Fruit fly (Drosophila melanogaster): ENCODE data around the gene Ogg1.
A peak's percentile ranks its signal among the peaks of the same experiment; 100 is the strongest.

Ogg1 gene

DNA sequence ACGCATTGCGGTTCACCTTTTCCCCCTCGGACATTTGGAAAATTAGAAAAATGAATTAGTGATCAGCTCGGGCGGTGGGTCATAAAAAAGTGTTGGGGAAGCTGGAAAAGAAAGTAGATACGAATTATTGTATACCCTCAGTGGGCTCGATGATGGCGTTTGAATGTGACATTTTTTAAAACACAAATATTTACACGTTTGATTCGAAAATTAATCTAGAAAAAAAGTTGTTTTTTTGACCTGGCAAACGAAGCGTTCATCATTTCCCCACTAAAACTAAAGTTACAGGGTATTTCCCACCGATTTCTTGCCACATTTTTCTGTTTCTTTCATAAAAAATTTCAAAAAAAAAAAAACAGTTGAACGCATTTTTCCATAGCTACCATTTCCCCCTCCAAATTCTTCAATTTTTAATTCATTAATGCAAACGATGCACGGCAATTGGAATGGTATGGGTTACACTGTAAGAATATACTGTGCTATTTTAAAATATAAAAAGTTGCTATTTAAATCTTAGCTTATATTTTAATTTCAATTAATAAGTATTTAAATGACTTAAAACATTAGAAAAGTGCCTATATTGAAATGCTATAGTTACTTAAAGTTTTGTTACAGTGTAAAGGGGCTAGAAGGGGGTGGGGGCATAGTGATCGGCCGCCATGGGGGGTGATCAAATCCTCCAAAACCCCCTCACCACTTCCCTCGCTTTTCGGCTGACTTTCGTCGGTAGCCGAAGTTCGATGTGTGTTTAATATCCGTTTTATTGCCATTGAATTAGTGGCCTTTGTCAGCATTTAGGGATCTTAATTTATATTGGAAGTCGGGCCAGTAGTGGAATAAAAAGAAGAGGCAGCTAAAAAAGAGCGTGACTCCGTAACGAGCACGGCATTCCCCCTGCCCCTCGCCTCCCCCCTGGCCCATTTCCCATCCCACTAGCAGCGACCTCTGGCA, 18.5 kb upstream of the Ogg1 start (continued):
- TF ChIP-seq CG12659 (GFP tag; optimal IDR thresholded peaks at IDR 0.05): no peak
- no peak for TF ChIP-seq pros (GFP tag; optimal IDR thresholded peaks at IDR 0.05)
- TF ChIP-seq Dip3 (GFP tag; optimal IDR thresholded peaks at IDR 0.05): no peak
- TF ChIP-seq CG15601 (tag; optimal IDR thresholded peaks at IDR 0.05): peak; percentile 26
- TF ChIP-seq B-H1 (GFP tag; IDR thresholded peaks at IDR 0.05): no peak
- TF ChIP-seq Doc3 (GFP tag; IDR thresholded peaks at IDR 0.05; ENCODE audit: partially characterized antibody): no peak
- TF ChIP-seq bcd (GFP tag; optimal IDR thresholded peaks at IDR 0.05): no peak
- no peak for TF ChIP-seq Side (GFP tag; optimal IDR thresholded peaks at IDR 0.05)
- TF ChIP-seq peb (GFP tag; IDR thresholded peaks at IDR 0.05): peak; percentile 62
- TF ChIP-seq CG17328 (GFP tag; IDR thresholded peaks at IDR 0.05): peak; percentile 80
- TF ChIP-seq crc (GFP tag; optimal IDR thresholded peaks at IDR 0.05): no peak
- no peak for TF ChIP-seq nau (GFP tag; optimal IDR thresholded peaks at IDR 0.05)
- TF ChIP-seq ranshi (GFP tag; IDR thresholded peaks at IDR 0.05): peak; percentile 44; the same call in 1 of the 2 replicates
- TF ChIP-seq inv (GFP tag; IDR thresholded peaks at IDR 0.05; ENCODE audit: partially characterized antibody): no peak
- peak; percentile 44 for TF ChIP-seq nmo (GFP tag; optimal IDR thresholded peaks at IDR 0.05)
- TF ChIP-seq Eip74EF (GFP tag; optimal IDR thresholded peaks at IDR 0.05): no peak
- no peak for TF ChIP-seq CG11398 (GFP tag; optimal IDR thresholded peaks at IDR 0.05)
- TF ChIP-seq cad (GFP tag; optimal IDR thresholded peaks at IDR 0.05): no peak
- no peak for TF ChIP-seq ind (GFP tag; optimal IDR thresholded peaks at IDR 0.05)
- no peak for TF ChIP-seq lab (GFP tag; optimal IDR thresholded peaks at IDR 0.05)
- TF ChIP-seq unpg (GFP tag; optimal IDR thresholded peaks at IDR 0.05): peak; percentile 21
- TF ChIP-seq CG17912 (GFP tag; optimal IDR thresholded peaks at IDR 0.05): no peak
- TF ChIP-seq Awh (GFP tag; IDR thresholded peaks at IDR 0.05): peak; percentile 84
- no peak for TF ChIP-seq HmgZ (tag; optimal IDR thresholded peaks at IDR 0.05)
- no peak for TF ChIP-seq amos (GFP tag; IDR thresholded peaks at IDR 0.05; ENCODE audit: partially characterized antibody)
- 0 out of 2 replicates have a peak, but pooled peaks have one; percentile 7 for TF ChIP-seq CG7372 (GFP tag; IDR thresholded peaks at IDR 0.05)
- TF ChIP-seq wor (GFP tag; IDR thresholded peaks at IDR 0.05): peak; percentile 62
- no peak for TF ChIP-seq dpn (GFP tag; optimal IDR thresholded peaks at IDR 0.05)
- no peak for TF ChIP-seq insv (GFP tag; optimal IDR thresholded peaks at IDR 0.05)
- peak; percentile 52 for TF ChIP-seq zf30C (GFP tag; optimal IDR thresholded peaks at IDR 0.05)
- TF ChIP-seq Ssrp (tag; optimal IDR thresholded peaks at IDR 0.05): peak; percentile 30
- no peak for TF ChIP-seq fd64A (GFP tag; optimal IDR thresholded peaks at IDR 0.05)
- peak; percentile 43 for TF ChIP-seq CG12391 (tag; optimal IDR thresholded peaks at IDR 0.05)
- TF ChIP-seq lbe (GFP tag; optimal IDR thresholded peaks at IDR 0.05): no peak
- TF ChIP-seq CG2199 (GFP tag; IDR thresholded peaks at IDR 0.05): peak; percentile 28; the same call in 1 of the 3 replicates
- TF ChIP-seq Bgb (GFP tag; IDR thresholded peaks at IDR 0.05; ENCODE audit: partially characterized antibody): no peak
- TF ChIP-seq gt (GFP tag; IDR thresholded peaks at IDR 0.05): no peak; the same call in 1 of the 2 replicates
- TF ChIP-seq CG10462 (GFP tag; optimal IDR thresholded peaks at IDR 0.05): no peak
- peak; percentile 32 for TF ChIP-seq grau (tag; optimal IDR thresholded peaks at IDR 0.05)
- peak; percentile 84 for TF ChIP-seq crol (GFP tag; IDR thresholded peaks at IDR 0.05)
- TF ChIP-seq CTCF (GFP tag; optimal IDR thresholded peaks at IDR 0.05): no peak
- TF ChIP-seq Hmr (GFP tag; optimal IDR thresholded peaks at IDR 0.05): no peak
- TF ChIP-seq Hand (GFP tag; optimal IDR thresholded peaks at IDR 0.05): no peak
- no peak for TF ChIP-seq yki (optimal IDR thresholded peaks at IDR 0.05)
- TF ChIP-seq NK7.1 (GFP tag; optimal IDR thresholded peaks at IDR 0.05): no peak
- TF ChIP-seq CG10431 (GFP tag; optimal IDR thresholded peaks at IDR 0.05): no peak
- TF ChIP-seq odd (GFP tag; optimal IDR thresholded peaks at IDR 0.05): no peak
- no peak for TF ChIP-seq Elba2 (GFP tag; optimal IDR thresholded peaks at IDR 0.05)
- TF ChIP-seq ATbp (GFP tag; optimal IDR thresholded peaks at IDR 0.05): no peak
